Fruit fly (Drosophila melanogaster): ENCODE data around the gene CG4928.

Gene CG4928

dm6 chrX:16967415-16967814 lies 54.4 kb downstream of the CG4928 start (continued):
- TF ChIP-seq Eip74EF (GFP tag; optimal IDR thresholded peaks at IDR 0.05): no peak
- no peak for TF ChIP-seq CG15479 (GFP tag; optimal IDR thresholded peaks at IDR 0.05)
- TF ChIP-seq CG5180 (GFP tag; optimal IDR thresholded peaks at IDR 0.05): peak; percentile 22
- TF ChIP-seq fd102C (GFP tag; optimal IDR thresholded peaks at IDR 0.05): no peak
- TF ChIP-seq fd3F (GFP tag; optimal IDR thresholded peaks at IDR 0.05): no peak
- peak; percentile 19 for TF ChIP-seq CG13424 (tag; optimal IDR thresholded peaks at IDR 0.05)
- TF ChIP-seq Trl (optimal IDR thresholded peaks at IDR 0.05): peak in 1 of 2 experiments; percentile 16
- peak; percentile 47 for TF ChIP-seq Trl (GFP tag; optimal IDR thresholded peaks at IDR 0.05)
- no peak for TF ChIP-seq CG14014 (GFP tag; IDR thresholded peaks at IDR 0.05)
- 0 out of 2 replicates have a peak, but pooled peaks have one; percentile 18 for TF ChIP-seq CG3847 (GFP tag; IDR thresholded peaks at IDR 0.05)
- no peak for TF ChIP-seq abd-A (tag; optimal IDR thresholded peaks at IDR 0.05)
- no peak for TF ChIP-seq D19B (GFP tag; optimal IDR thresholded peaks at IDR 0.05)
- peak; percentile 40; the same call in 1 of the 2 replicates for TF ChIP-seq sob (GFP tag; IDR thresholded peaks at IDR 0.05)
- TF ChIP-seq ranshi (GFP tag; IDR thresholded peaks at IDR 0.05): 0 out of 2 replicates have a peak, but pooled peaks have one; percentile 14
- no peak for TF ChIP-seq D (optimal IDR thresholded peaks at IDR 0.05)
- TF ChIP-seq D (GFP tag; optimal IDR thresholded peaks at IDR 0.05): peak; percentile 54
- TF ChIP-seq CG8359 (GFP tag; optimal IDR thresholded peaks at IDR 0.05; ENCODE audit: borderline replicate concordance): peak; percentile 11
- no peak for TF ChIP-seq Aef1 (GFP tag; IDR thresholded peaks at IDR 0.05)
- peak; percentile 66 for TF ChIP-seq CG10979 (tag; optimal IDR thresholded peaks at IDR 0.05)
- peak; percentile 58 for TF ChIP-seq CG1024 (GFP tag; IDR thresholded peaks at IDR 0.05)
- peak; percentile 7 for TF ChIP-seq CG12104 (GFP tag; optimal IDR thresholded peaks at IDR 0.05)
- TF ChIP-seq Sox102F (GFP tag; optimal IDR thresholded peaks at IDR 0.05): no peak
- TF ChIP-seq CG14050 (GFP tag; IDR thresholded peaks at IDR 0.05): 0 out of 3 replicates have a peak, but pooled peaks have one; percentile 14
- TF ChIP-seq btn (GFP tag; optimal IDR thresholded peaks at IDR 0.05): peak; percentile 50
- peak; percentile 42 for TF ChIP-seq phol (tag; optimal IDR thresholded peaks at IDR 0.05)
- TF ChIP-seq CG11398 (GFP tag; optimal IDR thresholded peaks at IDR 0.05): no peak
- TF ChIP-seq Scr (GFP tag; IDR thresholded peaks at IDR 0.05; ENCODE audit: partially characterized antibody): no peak
- TF ChIP-seq CG10147 (GFP tag; optimal IDR thresholded peaks at IDR 0.05): no peak
- no peak for TF ChIP-seq CG18476 (GFP tag; optimal IDR thresholded peaks at IDR 0.05)
- peak; percentile 17 for TF ChIP-seq dm (GFP tag; optimal IDR thresholded peaks at IDR 0.05)
- TF ChIP-seq CG42726 (GFP tag; IDR thresholded peaks at IDR 0.05; ENCODE audit: partially characterized antibody): peak; percentile 45; the same call in 1 of the 2 replicates
- TF ChIP-seq Antp (GFP tag; optimal IDR thresholded peaks at IDR 0.05): peak; percentile 47
- TF ChIP-seq Oli (tag; optimal IDR thresholded peaks at IDR 0.05): peak; percentile 0
- peak; percentile 4 for TF ChIP-seq Ets97D (GFP tag; optimal IDR thresholded peaks at IDR 0.05)
- TF ChIP-seq CG13775 (GFP tag; optimal IDR thresholded peaks at IDR 0.05): peak; percentile 41
- peak; percentile 32 to 48 for TF ChIP-seq Pdp1 (GFP tag; optimal IDR thresholded peaks at IDR 0.05)
- peak; percentile 56 for TF ChIP-seq stwl (tag; optimal IDR thresholded peaks at IDR 0.05)
- 0 out of 2 replicates have a peak, but pooled peaks have one; percentile 26 for TF ChIP-seq CG5953 (GFP tag; IDR thresholded peaks at IDR 0.05)
- 0 out of 2 replicates have a peak, but pooled peaks have one; percentile 24 for TF ChIP-seq NFAT (GFP tag; IDR thresholded peaks at IDR 0.05)
- TF ChIP-seq pros (GFP tag; optimal IDR thresholded peaks at IDR 0.05): peak; percentile 10
- peak; percentile 5 for TF ChIP-seq bab2 (GFP tag; optimal IDR thresholded peaks at IDR 0.05)
- peak; percentile 50; the same call in 1 of the 2 replicates for TF ChIP-seq vvl (GFP tag; IDR thresholded peaks at IDR 0.05)
- TF ChIP-seq CG2712 (tag; optimal IDR thresholded peaks at IDR 0.05): peak; percentile 67
- no peak for TF ChIP-seq CG17912 (GFP tag; optimal IDR thresholded peaks at IDR 0.05)
- TF ChIP-seq HLH4C (GFP tag; IDR thresholded peaks at IDR 0.05; ENCODE audit: partially characterized antibody): no peak
- TF ChIP-seq Bdp1 (GFP tag; optimal IDR thresholded peaks at IDR 0.05): peak; percentile 4
- TF ChIP-seq C15 (GFP tag; IDR thresholded peaks at IDR 0.05): no peak
- TF ChIP-seq hkb (optimal IDR thresholded peaks at IDR 0.05): no peak
- no peak for TF ChIP-seq hkb (GFP tag; IDR thresholded peaks at IDR 0.05)
- TF ChIP-seq CG14710 (tag; optimal IDR thresholded peaks at IDR 0.05): peak; percentile 41
